Worm (Caenorhabditis elegans): ENCODE measurements around the gene C27A2.8.

Gene C27A2.8

DNA sequence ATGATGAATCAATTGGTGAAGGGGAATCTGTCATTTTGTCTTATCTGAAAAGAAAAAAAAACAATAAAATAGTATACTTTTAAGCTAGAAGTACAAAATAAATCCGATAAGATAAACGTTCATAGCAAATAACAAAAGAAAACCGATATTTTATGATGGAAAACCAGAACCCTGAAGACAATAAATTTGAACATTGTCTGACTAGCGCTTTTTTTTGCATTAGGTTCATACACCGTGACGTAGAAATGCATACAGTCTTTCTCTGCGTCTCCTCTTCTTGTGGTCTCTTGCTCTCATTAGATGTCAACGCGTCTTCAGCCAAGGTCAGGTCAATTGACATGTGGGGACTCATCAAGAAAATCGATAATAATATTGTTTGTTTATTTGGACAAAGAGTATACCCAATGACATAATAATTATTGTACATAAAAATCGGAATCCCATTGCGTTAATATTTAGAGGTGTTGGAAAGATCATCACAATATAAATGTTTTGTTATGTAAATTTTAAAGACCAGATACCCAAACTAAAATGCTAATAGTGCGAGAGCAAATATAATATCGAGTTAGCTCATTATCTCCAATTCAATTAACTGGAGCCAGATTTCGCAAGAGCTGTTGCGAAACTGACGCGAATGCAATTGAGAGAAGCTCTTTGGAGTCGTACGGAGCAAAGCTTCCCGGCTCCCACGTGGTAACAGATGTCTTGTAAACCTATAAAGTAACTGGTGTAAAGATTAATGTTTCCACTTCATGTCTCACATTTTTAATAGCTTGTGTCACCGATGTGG is 13.5 kb upstream of the C27A2.8 start, which contains the start of gene dsh-2:
dsh-2 (minus strand) TSS at position 51 of the 790 bp plus-strand sequence.
- TF ChIP-seq T22C8.4 (GFP tag; IDR thresholded peaks at IDR 0.05) (peak; percentile 63; the same call in 1 of the 2 replicates), med-1 (GFP tag; optimal IDR thresholded peaks at IDR 0.05; ENCODE audit: insufficient read depth) (no peak)

DNA sequence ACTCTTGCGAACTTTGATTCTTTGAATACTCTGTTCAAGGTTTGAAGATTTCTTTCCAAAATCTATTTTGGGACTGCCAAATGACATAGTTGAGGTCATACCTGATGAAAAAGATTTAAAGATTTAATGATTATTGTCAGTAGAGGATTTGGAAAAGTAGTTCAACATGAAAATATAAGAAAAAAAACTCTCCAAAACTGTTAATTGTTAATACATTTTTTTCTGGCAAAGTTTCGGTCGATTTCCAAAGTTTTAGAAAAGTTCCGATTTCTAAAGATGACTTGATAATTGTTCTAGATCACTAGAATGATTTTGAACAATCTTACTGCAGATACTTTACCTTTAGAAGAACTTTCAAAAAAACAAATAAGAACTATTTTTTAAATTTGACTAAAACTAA is 3.4 kb upstream of the C27A2.8 start, which contains the start of gene C27A2.7:
C27A2.7 (minus strand) TSS at position 101 of the 400 bp plus-strand sequence.
- TF ChIP-seq flt-1 (GFP tag; IDR thresholded peaks at IDR 0.05) (no peak), T22C8.4 (GFP tag; IDR thresholded peaks at IDR 0.05) (no peak), ztf-29 (GFP tag; IDR thresholded peaks at IDR 0.05) (no peak), ztf-23 (GFP tag; IDR thresholded peaks at IDR 0.05) (no peak), klf-2 (GFP tag; conservative IDR thresholded peaks at IDR 0.05) (no peak), ref-1 (GFP tag; conservative IDR thresholded peaks at IDR 0.05) (no peak), cog-1 (tag; optimal IDR thresholded peaks at IDR 0.05) (no peak)

- TF ChIP-seq med-1 (GFP tag; optimal IDR thresholded peaks at IDR 0.05; ENCODE audit: insufficient read depth) = no peak
- no peak for TF ChIP-seq ztf-23 (GFP tag; IDR thresholded peaks at IDR 0.05)
- no peak for TF ChIP-seq klf-2 (GFP tag; conservative IDR thresholded peaks at IDR 0.05)
- no peak for TF ChIP-seq ztf-29 (GFP tag; IDR thresholded peaks at IDR 0.05)
Observed at ce11 chrII:5069525-5069924, 1.7 kb upstream of the C27A2.8 start, which contains the start of gene idpb-2. idpb-2 (minus strand) TSS chrII:5069625.

DNA sequence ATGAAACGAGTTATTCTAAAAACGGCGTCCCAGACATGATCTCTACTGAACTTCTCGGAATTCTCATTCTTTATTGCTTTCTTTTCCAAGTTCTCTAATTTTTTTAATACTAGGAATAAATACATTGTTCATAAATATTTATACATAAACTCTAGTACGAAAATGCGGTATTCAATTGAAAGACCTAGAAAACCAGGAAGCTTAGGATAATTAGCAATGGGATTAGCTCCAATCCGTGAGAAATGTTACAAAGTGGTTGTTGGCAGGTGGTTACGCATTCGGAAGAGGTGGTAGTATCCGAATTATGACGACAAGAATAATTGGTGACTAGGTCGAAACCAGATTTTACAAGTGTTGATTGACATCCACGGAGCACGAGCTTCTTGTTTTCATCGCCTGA is 876 bp downstream of the C27A2.8 start:
- TF ChIP-seq ztf-29 (GFP tag; IDR thresholded peaks at IDR 0.05) = no peak
- TF ChIP-seq klf-2 (GFP tag; conservative IDR thresholded peaks at IDR 0.05) = no peak
- TF ChIP-seq ztf-23 (GFP tag; IDR thresholded peaks at IDR 0.05) = no peak
- no peak for TF ChIP-seq T22C8.4 (GFP tag; IDR thresholded peaks at IDR 0.05)
- TF ChIP-seq ref-1 (GFP tag; conservative IDR thresholded peaks at IDR 0.05) = no peak
- no peak for TF ChIP-seq med-1 (GFP tag; optimal IDR thresholded peaks at IDR 0.05; ENCODE audit: insufficient read depth)
- TF ChIP-seq flt-1 (GFP tag; IDR thresholded peaks at IDR 0.05) = no peak
- TF ChIP-seq cog-1 (tag; optimal IDR thresholded peaks at IDR 0.05) = no peak
- no peak for TF ChIP-seq tab-1 (GFP tag; IDR thresholded peaks at IDR 0.05)

DNA sequence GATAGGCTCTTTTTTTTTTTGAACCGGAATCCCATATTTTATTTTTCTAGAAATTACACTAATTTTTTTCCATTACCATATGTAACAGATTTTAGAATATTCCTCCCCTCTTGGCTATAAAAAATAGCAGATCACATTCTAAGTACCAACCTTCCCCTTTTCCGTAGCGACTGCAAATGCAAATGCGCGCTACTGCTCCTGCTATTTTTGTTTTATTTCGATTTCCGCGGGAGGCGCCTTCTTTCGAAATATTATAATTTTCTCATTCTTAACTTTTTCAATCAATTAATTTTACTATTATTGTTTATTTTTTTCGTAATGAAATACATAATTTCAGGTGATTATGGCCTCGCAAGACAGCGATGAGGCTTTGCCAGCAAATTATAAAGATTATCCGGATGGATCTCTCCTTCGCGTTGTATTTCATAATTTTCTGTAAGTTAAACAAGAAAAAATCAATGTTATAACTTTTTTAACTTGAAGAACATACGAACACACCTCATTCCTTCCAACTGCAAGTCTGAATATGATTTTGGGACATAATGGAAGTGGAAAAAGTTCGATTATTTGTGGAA is 6.0 kb downstream of the C27A2.8 start, which contains the start of gene smc-5:
smc-5 (plus strand) TSS at position 332 of the 575 bp plus-strand sequence.
- TF ChIP-seq med-1 (GFP tag; optimal IDR thresholded peaks at IDR 0.05; ENCODE audit: insufficient read depth) (no peak), cog-1 (tag; optimal IDR thresholded peaks at IDR 0.05) (peak; percentile 4), klf-2 (GFP tag; conservative IDR thresholded peaks at IDR 0.05) (0 out of 2 replicates have a peak, but pooled peaks have one; percentile 55), T22C8.4 (GFP tag; IDR thresholded peaks at IDR 0.05) (0 out of 2 replicates have a peak, but pooled peaks have one; percentile 9), ztf-29 (GFP tag; IDR thresholded peaks at IDR 0.05) (no peak), ztf-23 (GFP tag; IDR thresholded peaks at IDR 0.05) (0 out of 2 replicates have a peak, but pooled peaks have one; percentile 38), flt-1 (GFP tag; IDR thresholded peaks at IDR 0.05) (peak; percentile 56; the same call in 1 of the 2 replicates), tab-1 (GFP tag; IDR thresholded peaks at IDR 0.05) (no peak), ref-1 (GFP tag; conservative IDR thresholded peaks at IDR 0.05) (no peak)

DNA sequence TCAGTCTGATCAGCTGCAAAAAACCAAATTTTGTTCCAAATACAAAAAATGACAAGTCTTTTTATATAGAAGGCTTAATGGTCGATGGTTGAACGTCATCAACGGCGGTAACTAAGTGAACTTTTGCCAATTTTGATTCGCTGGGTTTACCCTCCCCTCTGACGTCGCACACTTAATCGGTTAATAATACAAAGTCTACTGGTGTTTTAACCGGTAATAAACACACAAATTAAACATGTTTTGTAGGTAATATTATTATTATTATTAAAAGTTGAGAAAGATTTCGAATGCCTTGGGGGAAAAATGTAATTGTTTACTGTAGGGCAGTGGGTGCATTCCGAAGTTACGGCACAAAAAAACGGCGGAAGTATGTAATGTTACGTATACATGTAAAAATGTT is 7.1 kb downstream of the C27A2.8 start, which contains the start of gene pho-12:
pho-12 (minus strand) TSS at position 101 of the 400 bp plus-strand sequence.
- TF ChIP-seq T22C8.4 (GFP tag; IDR thresholded peaks at IDR 0.05) (no peak), ref-1 (GFP tag; conservative IDR thresholded peaks at IDR 0.05) (no peak), flt-1 (GFP tag; IDR thresholded peaks at IDR 0.05) (no peak), cog-1 (tag; optimal IDR thresholded peaks at IDR 0.05) (no peak), klf-2 (GFP tag; conservative IDR thresholded peaks at IDR 0.05) (no peak), ztf-29 (GFP tag; IDR thresholded peaks at IDR 0.05) (no peak), ztf-23 (GFP tag; IDR thresholded peaks at IDR 0.05) (no peak), tab-1 (GFP tag; IDR thresholded peaks at IDR 0.05) (no peak), med-1 (GFP tag; optimal IDR thresholded peaks at IDR 0.05; ENCODE audit: insufficient read depth) (no peak)

DNA sequence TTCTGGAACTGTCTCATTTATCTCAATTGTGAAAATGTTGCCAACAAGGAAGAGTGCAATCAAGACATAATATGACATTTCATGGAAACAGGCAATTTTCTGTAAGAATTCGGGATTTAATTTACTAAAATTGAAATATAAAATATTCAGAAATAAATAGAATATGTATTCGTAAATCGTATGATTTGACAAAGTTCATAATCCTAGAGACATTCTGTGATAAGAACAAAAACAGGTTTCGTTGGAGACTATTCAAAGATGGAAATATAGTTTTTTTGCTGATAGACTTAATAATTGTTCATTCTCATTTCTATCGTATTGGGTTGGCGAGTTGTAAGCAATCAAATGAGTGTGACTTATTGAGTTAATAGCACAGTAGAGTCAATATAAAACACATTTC is 9.8 kb downstream of the C27A2.8 start, which contains the start of gene C27A2.12:
C27A2.12 (minus strand) TSS at position 101 of the 400 bp plus-strand sequence.
- TF ChIP-seq T22C8.4 (GFP tag; IDR thresholded peaks at IDR 0.05) (no peak), med-1 (GFP tag; optimal IDR thresholded peaks at IDR 0.05; ENCODE audit: insufficient read depth) (no peak), tab-1 (GFP tag; IDR thresholded peaks at IDR 0.05) (no peak), flt-1 (GFP tag; IDR thresholded peaks at IDR 0.05) (no peak), cog-1 (tag; optimal IDR thresholded peaks at IDR 0.05) (no peak), ztf-29 (GFP tag; IDR thresholded peaks at IDR 0.05) (no peak)

- TF ChIP-seq ztf-23 (GFP tag; IDR thresholded peaks at IDR 0.05) = no peak
- peak; percentile 74 for TF ChIP-seq tab-1 (GFP tag; IDR thresholded peaks at IDR 0.05)
- peak; percentile 68; the same call in 1 of the 2 replicates for TF ChIP-seq ref-1 (GFP tag; conservative IDR thresholded peaks at IDR 0.05)
- TF ChIP-seq cog-1 (tag; optimal IDR thresholded peaks at IDR 0.05) = no peak
- TF ChIP-seq ztf-29 (GFP tag; IDR thresholded peaks at IDR 0.05) = peak; percentile 78; the same call in 1 of the 2 replicates
- TF ChIP-seq flt-1 (GFP tag; IDR thresholded peaks at IDR 0.05) = peak; percentile 81
- TF ChIP-seq klf-2 (GFP tag; conservative IDR thresholded peaks at IDR 0.05) = no peak
- no peak for TF ChIP-seq med-1 (GFP tag; optimal IDR thresholded peaks at IDR 0.05; ENCODE audit: insufficient read depth)
- peak; percentile 43; the same call in 1 of the 2 replicates for TF ChIP-seq T22C8.4 (GFP tag; IDR thresholded peaks at IDR 0.05)
Observed at ce11 chrII:5057315-5057714, 10.5 kb downstream of the C27A2.8 start.

- no peak for TF ChIP-seq flt-1 (GFP tag; IDR thresholded peaks at IDR 0.05)
- TF ChIP-seq med-1 (GFP tag; optimal IDR thresholded peaks at IDR 0.05; ENCODE audit: insufficient read depth) = no peak
- no peak for TF ChIP-seq klf-2 (GFP tag; conservative IDR thresholded peaks at IDR 0.05)
Observed at ce11 chrII:5056254-5056653, 11.6 kb downstream of the C27A2.8 start.
